Fruit fly (Drosophila melanogaster): ENCODE measurements around the gene Jhbp12.

Gene Jhbp12

DNA sequence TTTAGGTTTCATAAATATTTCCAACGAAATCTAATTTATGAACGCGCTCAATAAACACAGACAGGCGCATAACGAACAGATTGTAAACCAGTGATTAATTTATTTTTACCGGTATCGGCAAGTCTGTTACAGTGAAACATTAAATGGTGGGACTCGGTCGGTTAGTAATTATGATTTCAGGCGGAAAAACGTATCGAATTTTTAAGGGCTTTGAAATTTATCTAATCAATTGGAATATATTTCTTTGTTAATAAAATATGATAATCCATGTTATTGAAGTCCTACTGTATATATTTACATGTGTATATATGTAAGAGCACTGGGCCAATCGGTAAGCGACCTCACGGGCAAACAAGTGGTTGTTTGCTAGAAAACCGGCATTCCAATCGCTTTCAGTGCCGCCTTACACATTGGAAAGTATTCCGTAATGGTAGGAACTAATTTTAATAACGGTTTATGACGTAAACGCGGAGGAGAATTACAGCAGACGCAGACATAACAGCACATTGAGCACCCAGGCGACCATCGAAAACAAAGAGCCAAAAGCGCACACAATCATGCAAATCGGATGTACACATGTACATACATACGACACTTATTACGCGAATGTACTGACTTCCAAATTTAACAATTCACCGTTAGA lies 18.6 kb downstream of the Jhbp12 start:
- TF ChIP-seq CG10348 (GFP tag; IDR thresholded peaks at IDR 0.05) (peak; percentile 70; the same call in 1 of the 2 replicates), CG8159 (tag; optimal IDR thresholded peaks at IDR 0.05) (peak; percentile 73), rn (GFP tag; IDR thresholded peaks at IDR 0.05) (peak; percentile 84), CG32121 (GFP tag; IDR thresholded peaks at IDR 0.05) (peak; percentile 96), CG9948 (tag; optimal IDR thresholded peaks at IDR 0.05) (peak; percentile 68), gl (tag; optimal IDR thresholded peaks at IDR 0.05) (peak; percentile 52), CG14655 (GFP tag; optimal IDR thresholded peaks at IDR 0.05) (no peak), EcR (GFP tag; optimal IDR thresholded peaks at IDR 0.05) (peak; percentile 37), CG12605 (GFP tag; IDR thresholded peaks at IDR 0.05) (peak; percentile 93), Ets98B (GFP tag; IDR thresholded peaks at IDR 0.05) (peak; percentile 97), CG4496 (GFP tag; IDR thresholded peaks at IDR 0.05) (peak; percentile 96), CG13204 (GFP tag; optimal IDR thresholded peaks at IDR 0.05) (no peak), Snoo (tag; optimal IDR thresholded peaks at IDR 0.05) (peak; percentile 92), fd96Ca (GFP tag; IDR thresholded peaks at IDR 0.05) (peak; percentile 88), D1 (tag; optimal IDR thresholded peaks at IDR 0.05) (no peak), CG15710 (tag; optimal IDR thresholded peaks at IDR 0.05) (peak; percentile 90), CG17806 (tag; optimal IDR thresholded peaks at IDR 0.05) (peak; percentile 64), Pif1A (GFP tag; optimal IDR thresholded peaks at IDR 0.05) (peak; percentile 92), Pif1B (GFP tag; optimal IDR thresholded peaks at IDR 0.05) (peak; percentile 89), CG8301 (tag; optimal IDR thresholded peaks at IDR 0.05) (no peak), CG34367 (tag; optimal IDR thresholded peaks at IDR 0.05) (peak; percentile 87)

DNA sequence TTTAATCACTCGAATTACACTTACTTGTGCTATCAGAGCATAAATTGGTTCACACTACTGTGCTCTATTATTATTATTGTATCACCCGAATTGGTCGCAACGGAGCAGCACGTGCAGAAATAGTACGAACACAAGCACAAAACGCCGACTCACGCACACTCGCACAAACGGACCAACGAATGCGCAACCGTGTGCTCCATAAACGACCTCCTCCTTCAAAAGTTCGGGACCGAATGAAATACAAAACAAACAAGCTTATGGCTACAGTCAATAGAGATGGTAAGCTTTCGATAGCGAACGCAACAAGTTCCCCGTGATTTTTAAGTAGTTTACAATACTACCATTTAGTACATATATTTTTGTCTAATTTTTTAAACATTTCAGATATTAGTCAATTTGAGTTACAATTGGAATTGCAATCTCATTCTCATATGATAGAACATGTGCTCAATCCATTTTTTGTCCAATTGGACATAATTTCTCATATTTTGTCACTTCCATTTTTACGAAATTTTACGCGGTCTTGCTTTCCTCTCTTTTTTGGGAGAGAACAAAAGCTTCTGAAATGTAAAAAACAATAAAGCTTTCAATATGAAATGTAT lies 19.2 kb downstream of the Jhbp12 start, which contains the start of gene Cftr:
Cftr (minus strand) TSS at position 239 of the 602 bp plus-strand sequence.
- TF ChIP-seq CG8301 (tag; optimal IDR thresholded peaks at IDR 0.05) (no peak), CG12605 (GFP tag; IDR thresholded peaks at IDR 0.05) (peak; percentile 71), CG14655 (GFP tag; optimal IDR thresholded peaks at IDR 0.05) (peak; percentile 3), CG13204 (GFP tag; optimal IDR thresholded peaks at IDR 0.05) (no peak), CG34367 (tag; optimal IDR thresholded peaks at IDR 0.05) (peak; percentile 20), CG9948 (tag; optimal IDR thresholded peaks at IDR 0.05) (no peak), EcR (GFP tag; optimal IDR thresholded peaks at IDR 0.05) (peak; percentile 6), CG15710 (tag; optimal IDR thresholded peaks at IDR 0.05) (peak; percentile 3), CG17806 (tag; optimal IDR thresholded peaks at IDR 0.05) (peak; percentile 6), CG4496 (GFP tag; IDR thresholded peaks at IDR 0.05) (peak; percentile 73), D1 (tag; optimal IDR thresholded peaks at IDR 0.05) (no peak), CG10348 (GFP tag; IDR thresholded peaks at IDR 0.05) (no peak), Ets98B (GFP tag; IDR thresholded peaks at IDR 0.05) (peak; percentile 74), Pif1A (GFP tag; optimal IDR thresholded peaks at IDR 0.05) (peak; percentile 52), Pif1B (GFP tag; optimal IDR thresholded peaks at IDR 0.05) (peak; percentile 51), rn (GFP tag; IDR thresholded peaks at IDR 0.05) (no peak), CG8159 (tag; optimal IDR thresholded peaks at IDR 0.05) (peak; percentile 12), CG32121 (GFP tag; IDR thresholded peaks at IDR 0.05) (peak; percentile 64), Snoo (tag; optimal IDR thresholded peaks at IDR 0.05) (peak; percentile 9), fd96Ca (GFP tag; IDR thresholded peaks at IDR 0.05) (peak; percentile 70; the same call in 2 of the 3 replicates), gl (tag; optimal IDR thresholded peaks at IDR 0.05) (peak; percentile 39)

DNA sequence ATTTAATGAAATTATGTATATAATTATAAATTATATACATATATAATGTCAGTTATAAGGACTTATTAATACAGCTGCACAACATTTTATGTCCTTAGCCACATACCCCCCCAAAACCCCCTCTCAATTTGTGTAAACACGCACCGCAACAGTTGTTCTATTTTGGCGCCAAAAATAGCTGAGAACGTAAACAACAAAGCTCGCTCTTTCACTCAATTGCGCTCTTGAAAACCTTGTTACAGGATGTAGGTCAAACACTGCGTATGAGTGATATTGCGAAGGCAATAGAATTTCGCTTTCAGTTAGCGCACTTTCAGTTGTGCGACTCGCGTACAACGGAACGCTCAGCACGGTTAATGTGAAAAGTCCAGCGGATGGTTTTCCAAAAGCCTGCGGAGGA lies 19.8 kb downstream of the Jhbp12 start, which contains the start of gene Esyt2:
Esyt2 (plus strand) TSS at position 332 of the 400 bp plus-strand sequence.
- TF ChIP-seq fd96Ca (GFP tag; IDR thresholded peaks at IDR 0.05) (peak; percentile 53; the same call in 2 of the 3 replicates), CG4496 (GFP tag; IDR thresholded peaks at IDR 0.05) (peak; percentile 80), rn (GFP tag; IDR thresholded peaks at IDR 0.05) (no peak), Ets98B (GFP tag; IDR thresholded peaks at IDR 0.05) (peak; percentile 61; the same call in 1 of the 2 replicates), CG14655 (GFP tag; optimal IDR thresholded peaks at IDR 0.05) (no peak), D1 (tag; optimal IDR thresholded peaks at IDR 0.05) (no peak), CG15710 (tag; optimal IDR thresholded peaks at IDR 0.05) (no peak), CG12605 (GFP tag; IDR thresholded peaks at IDR 0.05) (peak; percentile 63), CG34367 (tag; optimal IDR thresholded peaks at IDR 0.05) (no peak), Pif1A (GFP tag; optimal IDR thresholded peaks at IDR 0.05) (no peak), CG32121 (GFP tag; IDR thresholded peaks at IDR 0.05) (peak; percentile 78), CG13204 (GFP tag; optimal IDR thresholded peaks at IDR 0.05) (no peak), CG8301 (tag; optimal IDR thresholded peaks at IDR 0.05) (no peak), CG8159 (tag; optimal IDR thresholded peaks at IDR 0.05) (no peak), gl (tag; optimal IDR thresholded peaks at IDR 0.05) (no peak), CG10348 (GFP tag; IDR thresholded peaks at IDR 0.05) (no peak), CG9948 (tag; optimal IDR thresholded peaks at IDR 0.05) (no peak), Snoo (tag; optimal IDR thresholded peaks at IDR 0.05) (no peak)

DNA sequence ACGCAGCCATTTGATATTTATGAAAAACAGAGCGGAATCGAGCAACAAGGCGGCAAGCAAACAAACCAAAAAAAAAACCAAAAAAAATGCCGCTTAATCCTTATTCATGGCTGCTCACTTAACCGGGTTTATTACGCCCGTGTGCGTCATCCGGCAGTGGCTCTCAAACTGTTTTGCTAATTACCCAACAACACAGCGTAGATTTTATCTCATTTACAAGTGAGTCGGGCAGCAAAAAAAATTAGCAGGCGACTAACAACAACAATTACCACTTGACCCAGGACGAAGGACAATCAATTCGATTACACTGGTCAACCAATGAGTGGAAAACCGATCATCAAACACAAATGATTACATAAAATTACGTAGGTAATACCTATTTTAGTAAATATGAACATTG lies 23.6 kb downstream of the Jhbp12 start:
- TF ChIP-seq CG10348 (GFP tag; IDR thresholded peaks at IDR 0.05): no peak

DNA sequence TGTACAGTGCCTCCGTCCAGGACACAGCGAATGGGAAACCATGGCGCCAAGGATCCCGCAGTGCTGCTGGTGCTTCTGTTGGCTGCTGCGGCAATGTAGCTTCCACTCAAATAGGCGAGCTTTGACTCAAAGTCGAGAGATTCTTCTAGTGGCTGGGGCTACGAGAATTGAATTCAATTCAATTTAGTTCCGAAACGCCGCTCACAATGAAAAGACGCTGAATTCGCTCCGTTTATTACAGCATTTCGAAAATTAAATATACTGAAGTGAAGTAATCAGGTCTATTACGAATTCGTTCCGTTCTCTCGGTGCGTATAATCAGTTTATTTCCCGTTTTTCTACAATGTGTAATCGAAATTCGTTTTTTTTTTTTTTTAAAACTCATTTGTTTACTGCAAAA lies 24.2 kb downstream of the Jhbp12 start:
- TF ChIP-seq CG32121 (GFP tag; IDR thresholded peaks at IDR 0.05): peak; percentile 43; the same call in 1 of the 2 replicates
- peak; percentile 6; the same call in 1 of the 2 replicates for TF ChIP-seq Ets98B (GFP tag; IDR thresholded peaks at IDR 0.05)
- TF ChIP-seq CG4496 (GFP tag; IDR thresholded peaks at IDR 0.05): no peak
- no peak for TF ChIP-seq CG34367 (tag; optimal IDR thresholded peaks at IDR 0.05)

Measured in whole organism, pupa.